Fruit fly (Drosophila melanogaster): Measurements from ENCODE around the gene CG14322.

The CG14322 gene

dm6 chr3R:17617121-17617975, 30.1 kb upstream of the CG14322 start:
- no peak for TF ChIP-seq noc (tag; optimal IDR thresholded peaks at IDR 0.05)

- no peak for TF ChIP-seq noc (tag; optimal IDR thresholded peaks at IDR 0.05)
Observed at dm6 chr3R:17617976-17618308, 29.5 kb upstream of the CG14322 start.

DNA sequence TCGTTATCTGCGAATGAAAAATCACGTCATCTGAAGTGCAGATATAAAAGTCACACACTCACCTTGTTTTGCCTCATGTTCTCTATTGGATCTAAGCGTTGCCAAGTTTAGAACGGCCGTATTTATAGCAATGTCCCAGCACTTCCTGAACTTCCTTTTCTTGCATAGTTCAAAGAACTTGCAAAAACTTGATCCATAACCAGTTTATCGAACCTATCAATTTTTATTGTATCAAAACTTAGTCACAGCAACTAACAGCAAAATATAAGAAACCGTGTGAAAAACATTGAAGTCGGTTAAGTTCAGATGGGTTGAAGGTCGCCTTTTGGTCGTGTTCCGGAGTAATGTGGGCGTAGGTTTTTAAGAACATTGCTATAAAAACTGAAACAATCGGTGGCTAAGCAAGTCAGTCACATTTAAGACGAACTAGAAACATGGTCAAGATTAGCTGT, 28.8 kb upstream of the CG14322 start, which contains the start of the genes CG14324 and CG14326:
Gene CG14324, minus strand, starts transcription at position 101 of the 452 bp plus-strand sequence.
Gene CG14326, plus strand, starts transcription at position 402 of the 452 bp plus-strand sequence.
- no peak for TF ChIP-seq noc (tag; optimal IDR thresholded peaks at IDR 0.05)

DNA sequence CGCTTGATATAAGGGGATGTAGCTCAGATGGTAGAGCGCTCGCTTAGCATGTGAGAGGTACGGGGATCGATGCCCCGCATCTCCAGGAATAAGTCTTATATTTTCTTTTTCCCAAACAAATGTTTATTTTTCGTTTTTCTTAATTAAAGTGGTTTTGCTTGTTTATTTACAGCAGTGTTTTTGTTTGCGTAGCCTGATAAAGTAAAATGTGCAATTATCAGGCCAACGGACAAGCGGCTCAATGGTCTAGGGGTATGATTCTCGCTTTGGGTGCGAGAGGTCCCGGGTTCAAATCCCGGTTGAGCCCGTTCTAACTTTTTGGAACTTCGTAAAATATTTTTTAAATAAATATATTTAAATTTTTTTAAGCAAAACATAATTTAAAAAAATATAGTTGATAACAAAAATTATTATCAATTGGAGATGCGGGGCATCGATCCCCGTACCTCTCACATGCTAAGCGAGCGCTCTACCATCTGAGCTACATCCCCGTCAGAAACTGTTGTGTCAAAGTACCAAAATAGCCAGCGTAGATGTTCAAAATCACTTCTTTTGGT, 27.7 kb upstream of the CG14322 start:
- TF ChIP-seq noc (tag; optimal IDR thresholded peaks at IDR 0.05) = peak; percentile 26

- no peak for TF ChIP-seq noc (tag; optimal IDR thresholded peaks at IDR 0.05)
Observed at dm6 chr3R:17622062-17622766, 25.3 kb upstream of the CG14322 start, which contains the start of gene CG14323. TSS of gene CG14323 (minus strand) at chr3R:17622112.

- TF ChIP-seq noc (tag; optimal IDR thresholded peaks at IDR 0.05) = no peak
Observed at dm6 chr3R:17624549-17624948, 22.9 kb upstream of the CG14322 start.

DNA sequence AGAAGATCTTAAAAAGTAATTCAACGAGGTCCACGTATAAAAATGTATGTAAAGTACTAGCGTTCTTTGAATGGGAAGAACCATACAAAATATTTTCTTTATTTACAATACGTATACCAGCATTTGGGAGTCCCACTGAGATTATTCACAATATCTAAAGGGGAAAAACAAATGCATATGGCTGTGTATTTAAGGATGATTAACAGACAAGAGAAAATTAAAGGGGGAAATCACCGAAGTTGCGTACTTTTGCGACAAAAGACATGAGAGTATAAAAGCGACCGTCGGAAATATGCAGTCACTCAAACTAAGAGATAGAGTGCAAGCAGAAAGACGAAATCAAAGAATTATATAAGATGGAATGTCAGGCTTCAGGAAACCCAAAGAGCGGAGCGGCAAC, 22.5 kb upstream of the CG14322 start, which contains the start of gene AttD:
Gene AttD, plus strand, starts transcription at position 301 of the 400 bp plus-strand sequence.
- no peak for TF ChIP-seq noc (tag; optimal IDR thresholded peaks at IDR 0.05)

DNA sequence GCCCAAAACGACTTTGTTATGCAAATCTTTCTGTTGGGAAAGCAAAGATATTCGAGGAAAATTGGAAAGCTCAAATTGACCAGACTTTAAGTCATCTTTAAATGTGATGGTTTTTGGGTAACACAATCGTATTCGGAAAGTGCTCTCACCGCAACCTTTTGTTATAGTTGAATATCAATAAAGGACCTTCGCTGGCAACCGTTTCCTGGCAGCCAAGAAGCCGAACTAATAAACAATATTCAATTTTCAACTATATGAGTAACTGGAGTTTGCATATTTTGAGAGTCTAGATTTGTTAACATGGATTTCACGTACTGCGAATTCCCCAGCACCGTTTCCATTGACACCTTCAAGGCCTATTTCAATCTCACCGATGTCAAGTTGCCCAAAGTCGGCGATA, 20.7 kb upstream of the CG14322 start, which contains the start of gene CG14325:
Gene CG14325, plus strand, starts transcription at position 301 of the 400 bp plus-strand sequence.
- TF ChIP-seq noc (tag; optimal IDR thresholded peaks at IDR 0.05) = no peak

dm6 chr3R:17630417-17630816, 17.1 kb upstream of the CG14322 start, which contains the start of gene CG43175:
TSS of gene CG43175 (plus strand) at chr3R:17630717.
- no peak for TF ChIP-seq noc (tag; optimal IDR thresholded peaks at IDR 0.05)

- no peak for TF ChIP-seq noc (tag; optimal IDR thresholded peaks at IDR 0.05)
Observed at dm6 chr3R:17631176-17631865, 16.2 kb upstream of the CG14322 start.

- TF ChIP-seq noc (tag; optimal IDR thresholded peaks at IDR 0.05) = no peak
Observed at dm6 chr3R:17644019-17644418, 3.5 kb upstream of the CG14322 start.

dm6 chr3R:17645239-17645638, 2.2 kb upstream of the CG14322 start:
- TF ChIP-seq noc (tag; optimal IDR thresholded peaks at IDR 0.05) = no peak

dm6 chr3R:17646102-17647050, 1.1 kb upstream of the CG14322 start:
- TF ChIP-seq noc (tag; optimal IDR thresholded peaks at IDR 0.05) = no peak

dm6 chr3R:17653879-17654278, 6.4 kb downstream of the CG14322 start:
- TF ChIP-seq noc (tag; optimal IDR thresholded peaks at IDR 0.05) = no peak

Measured in whole organism, larva.